Worm (Caenorhabditis elegans): Measurements from ENCODE around the gene C04A11.1.

DNA sequence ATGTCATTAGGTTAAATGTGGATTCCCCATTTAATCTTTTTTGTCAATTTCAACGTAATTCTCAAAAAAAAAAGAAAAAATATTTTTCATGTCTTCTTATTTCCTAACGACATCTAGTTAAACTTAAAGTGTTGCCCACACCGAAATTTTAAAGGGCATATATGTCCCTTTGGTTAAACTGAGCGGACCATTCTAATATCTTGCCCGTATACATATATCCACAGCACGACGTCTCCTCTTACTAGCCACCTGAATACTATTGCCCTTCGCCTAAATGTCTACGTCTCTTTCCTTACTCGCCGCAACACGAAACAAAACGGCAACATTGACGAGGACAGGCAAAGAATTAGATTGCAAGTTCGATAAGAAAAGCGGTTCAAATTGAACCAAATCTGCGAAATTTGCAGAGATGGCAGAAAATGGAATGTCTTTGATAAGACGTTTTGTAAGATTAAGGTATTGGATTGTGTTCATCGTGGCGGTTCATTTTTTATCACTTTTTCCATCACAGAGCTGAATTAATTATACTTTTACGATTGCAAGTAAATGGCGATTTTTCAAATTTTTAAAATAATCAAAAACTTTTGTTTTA, 40.4 kb downstream of the C04A11.1 start:
- TF ChIP-seq ama-1 (optimal IDR thresholded peaks at IDR 0.05), result no peak
- TF ChIP-seq nhr-11 (tag; optimal IDR thresholded peaks at IDR 0.05), result no peak
- TF ChIP-seq dve-1 (tag; optimal IDR thresholded peaks at IDR 0.05), result peak; percentile 97
- peak; percentile 96 for TF ChIP-seq ref-2 (tag; optimal IDR thresholded peaks at IDR 0.05)
- TF ChIP-seq ceh-30 (tag; optimal IDR thresholded peaks at IDR 0.05), result peak; percentile 91
- TF ChIP-seq pqm-1 (tag; optimal IDR thresholded peaks at IDR 0.05), result peak; percentile 90
- TF ChIP-seq hlh-15 (tag; optimal IDR thresholded peaks at IDR 0.05), result no peak
- peak; percentile 81 for TF ChIP-seq syd-9 (tag; optimal IDR thresholded peaks at IDR 0.05)
- no peak for TF ChIP-seq ceh-24 (tag; optimal IDR thresholded peaks at IDR 0.05)

Data from whole organism, late embryonic.